Worm (Caenorhabditis elegans) whole organism, midembryonic: Measurements from ENCODE around the gene Y57G11B.3.

Experiments used
- T22C8.4 ChIP-seq: fragments of 200-800 bp; sonication (Bioruptor generic); IDR thresholded peaks from 2 replicates; pipeline ENCODE4 v1.3.6; 2022; ENCODE audit warnings: missing genetic modification characterization, missing compliant biosample characterization
- cog-1 ChIP-seq: sonication (generic microtip); optimal IDR thresholded peaks from 2 replicates; lab custom pipeline; 2016; ENCODE audit warnings: missing genetic modification characterization, missing compliant biosample characterization
- flt-1 ChIP-seq: fragments of 200-800 bp; sonication (Bioruptor generic); IDR thresholded peaks from 2 replicates; pipeline ENCODE4 v1.3.6; 2022; ENCODE audit warnings: missing genetic modification characterization, missing compliant biosample characterization
- klf-2 ChIP-seq: fragments of 200-800 bp; sonication (Bioruptor generic); conservative IDR thresholded peaks from 2 replicates; pipeline ENCODE4 v1.3.6; 2022; ENCODE audit warnings: missing genetic modification reagents, missing genetic modification characterization, missing compliant biosample characterization
- med-1 ChIP-seq: sonication (generic microtip); optimal IDR thresholded peaks from 2 replicates; lab custom pipeline; 2017; ENCODE audit warnings: missing genetic modification characterization, mild to moderate bottlenecking, missing compliant biosample characterization, antibody characterized with exemption, missing genetic modification reagents; ENCODE audit not compliant: insufficient read depth
- ref-1 ChIP-seq: fragments of 200-800 bp; sonication (Bioruptor generic); conservative IDR thresholded peaks from 2 replicates; pipeline ENCODE4 v1.3.6; 2022; ENCODE audit warnings: missing genetic modification reagents, missing genetic modification characterization, missing compliant biosample characterization
- tab-1 ChIP-seq: fragments of 200-800 bp; sonication (Bioruptor generic); IDR thresholded peaks from 2 replicates; pipeline ENCODE4 v1.3.6; 2022; ENCODE audit warnings: missing genetic modification characterization, missing compliant biosample characterization
- ztf-23 ChIP-seq: fragments of 200-800 bp; sonication (Bioruptor generic); IDR thresholded peaks from 2 replicates; pipeline ENCODE4 v1.3.6; 2022; ENCODE audit warnings: missing genetic modification reagents, missing genetic modification characterization, missing compliant biosample characterization
- ztf-29 ChIP-seq: fragments of 200-800 bp; sonication (Bioruptor generic); IDR thresholded peaks from 2 replicates; pipeline ENCODE4 v1.3.6; 2022; ENCODE audit warnings: missing genetic modification reagents, missing genetic modification characterization, missing compliant biosample characterization

Gene Y57G11B.3

ce11 chrIV:14614176-14614740 lies 40.1 kb upstream of the Y57G11B.3 start:
- no peak for TF ChIP-seq ztf-29 (GFP tag; lab: Robert Waterston, UW)
- TF ChIP-seq ztf-23 = no peak
- no peak for TF ChIP-seq cog-1 (tag; lab: Kevin White, UChicago)
- no peak for TF ChIP-seq med-1 (GFP tag; lab: Kevin White, UChicago)
- TF ChIP-seq tab-1 = no peak
- TF ChIP-seq klf-2 (GFP tag; lab: Robert Waterston, UW) = no peak
- no peak for TF ChIP-seq ref-1 (GFP tag; lab: Robert Waterston, UW)

DNA sequence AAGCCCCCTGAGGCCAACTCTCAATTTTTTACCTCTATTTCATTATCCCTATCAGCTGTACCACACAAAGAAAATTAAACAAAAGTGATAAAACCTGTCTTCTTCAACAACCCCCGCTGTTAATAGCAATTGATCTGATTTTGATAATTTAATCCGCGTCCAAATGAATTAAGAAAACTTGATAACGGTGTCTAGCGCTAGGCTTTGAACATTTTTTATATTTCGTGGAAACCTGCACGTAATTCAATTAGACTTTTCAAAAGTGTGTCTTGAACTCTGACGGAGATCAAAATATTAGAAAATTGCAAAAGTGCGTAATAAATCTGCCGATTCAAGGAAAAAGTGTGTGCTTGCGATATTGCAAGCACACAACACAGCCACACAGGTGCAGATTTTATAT lies 39.2 kb upstream of the Y57G11B.3 start:
- TF ChIP-seq flt-1 (no peak), ztf-23 (no peak), klf-2 (GFP tag; lab: Robert Waterston, UW) (no peak), ref-1 (GFP tag; lab: Robert Waterston, UW) (no peak), med-1 (GFP tag; lab: Kevin White, UChicago) (no peak), cog-1 (tag; lab: Kevin White, UChicago) (no peak), tab-1 (no peak), T22C8.4 (GFP tag; lab: Robert Waterston, UW) (no peak), ztf-29 (GFP tag; lab: Robert Waterston, UW) (no peak)

DNA sequence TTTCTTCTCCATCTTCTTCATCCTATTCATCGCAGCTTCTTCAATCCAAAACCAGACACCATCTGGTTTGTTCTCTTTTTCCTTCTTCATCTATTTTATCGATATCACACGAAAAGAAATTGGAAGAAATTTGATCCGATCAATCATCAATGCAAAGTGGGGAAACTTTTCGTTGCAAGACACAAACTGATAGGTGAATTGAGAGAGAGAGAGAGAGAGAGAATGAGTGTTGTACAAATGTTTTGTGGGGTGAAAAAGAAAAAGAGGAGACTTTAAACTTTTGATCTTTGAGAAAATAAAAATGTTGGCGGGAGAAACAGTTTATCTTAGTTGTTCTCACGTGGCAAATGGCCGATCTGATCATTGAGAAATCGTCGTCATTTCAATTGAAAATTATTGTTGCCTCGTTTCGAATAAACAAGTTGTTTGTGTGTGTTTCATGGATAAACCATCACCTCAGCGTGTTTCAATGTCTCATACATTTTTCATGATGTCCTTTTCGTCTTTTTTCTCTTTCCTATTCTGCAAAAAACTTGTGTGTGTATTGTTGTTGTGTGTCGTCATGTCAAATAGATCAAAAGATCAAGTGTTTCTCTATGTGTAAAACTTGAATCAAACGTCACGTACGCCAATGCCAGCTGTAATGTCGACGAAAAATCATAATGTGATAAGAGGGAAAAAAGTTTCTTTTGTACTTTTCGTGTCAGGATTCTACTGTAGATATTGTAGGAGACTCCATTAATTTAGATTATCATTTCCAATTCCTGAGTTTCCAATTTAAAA lies 38.6 kb upstream of the Y57G11B.3 start:
- TF ChIP-seq flt-1 = no peak
- no peak for TF ChIP-seq ztf-29 (GFP tag; lab: Robert Waterston, UW)
- no peak for TF ChIP-seq med-1 (GFP tag; lab: Kevin White, UChicago)

DNA sequence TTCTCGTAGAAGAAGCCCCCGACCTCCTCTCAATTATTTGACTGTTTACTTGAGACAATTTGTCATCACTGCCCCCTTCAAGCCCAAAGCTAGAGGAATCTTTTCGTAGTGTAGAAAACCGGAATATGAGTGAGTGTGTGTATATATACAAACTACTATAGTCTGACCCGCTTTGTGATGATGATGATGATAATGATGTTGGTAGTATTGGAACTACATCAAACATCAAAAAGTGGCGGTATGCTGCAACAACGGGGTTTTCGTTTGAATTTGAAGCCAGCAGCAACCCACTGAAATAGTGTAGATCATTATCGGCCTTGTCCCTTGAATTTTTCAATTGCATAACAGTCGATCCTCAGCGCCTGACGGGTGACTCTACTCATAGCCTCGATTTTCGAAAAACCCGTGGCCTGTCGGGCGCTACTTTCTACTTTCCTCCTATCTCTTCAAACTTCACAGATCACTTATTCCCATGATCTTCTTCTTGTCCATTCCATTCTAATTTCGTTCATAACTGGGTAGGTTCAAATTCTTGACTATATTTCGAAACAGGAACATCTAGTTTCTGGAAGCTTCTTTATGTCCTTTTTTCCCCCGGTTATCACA lies 37.8 kb upstream of the Y57G11B.3 start:
- TF ChIP-seq cog-1 (tag; lab: Kevin White, UChicago) (no peak), flt-1 (no peak), ref-1 (GFP tag; lab: Robert Waterston, UW) (no peak), med-1 (GFP tag; lab: Kevin White, UChicago) (no peak), ztf-29 (GFP tag; lab: Robert Waterston, UW) (no peak; the same call in 1 of the 2 replicates), T22C8.4 (GFP tag; lab: Robert Waterston, UW) (no peak), klf-2 (GFP tag; lab: Robert Waterston, UW) (no peak), tab-1 (no peak), ztf-23 (no peak)

- TF ChIP-seq klf-2 (GFP tag; lab: Robert Waterston, UW) (no peak), flt-1 (no peak), ztf-23 (no peak), med-1 (GFP tag; lab: Kevin White, UChicago) (no peak), cog-1 (tag; lab: Kevin White, UChicago) (no peak), T22C8.4 (GFP tag; lab: Robert Waterston, UW) (no peak), ref-1 (GFP tag; lab: Robert Waterston, UW) (no peak), ztf-29 (GFP tag; lab: Robert Waterston, UW) (no peak), tab-1 (no peak)
Observed at ce11 chrIV:14610942-14611724, 37.0 kb upstream of the Y57G11B.3 start.

DNA sequence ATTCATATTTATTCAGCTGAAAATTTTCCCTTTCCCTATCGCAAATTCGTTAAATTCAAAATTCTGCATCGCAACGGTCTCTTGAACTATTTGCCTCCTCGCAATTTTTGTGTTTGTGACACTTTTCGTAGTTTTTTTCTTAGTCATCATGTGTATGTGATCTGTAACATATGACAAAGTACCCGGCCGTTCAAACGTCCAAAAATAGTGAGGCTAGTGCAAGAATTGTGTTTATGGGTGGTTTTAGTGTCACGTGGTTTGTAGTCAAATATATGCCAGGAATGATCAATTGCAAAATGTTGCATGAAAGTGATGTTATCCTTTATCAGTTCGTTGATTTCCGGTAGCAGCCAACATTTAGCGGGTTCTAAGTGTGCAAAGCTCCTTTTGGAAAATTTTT lies 35.6 kb upstream of the Y57G11B.3 start:
- TF ChIP-seq cog-1 (tag; lab: Kevin White, UChicago) (no peak), ref-1 (GFP tag; lab: Robert Waterston, UW) (no peak), flt-1 (no peak), T22C8.4 (GFP tag; lab: Robert Waterston, UW) (no peak), klf-2 (GFP tag; lab: Robert Waterston, UW) (no peak), ztf-29 (GFP tag; lab: Robert Waterston, UW) (no peak), ztf-23 (no peak), tab-1 (no peak), med-1 (GFP tag; lab: Kevin White, UChicago) (no peak)

DNA sequence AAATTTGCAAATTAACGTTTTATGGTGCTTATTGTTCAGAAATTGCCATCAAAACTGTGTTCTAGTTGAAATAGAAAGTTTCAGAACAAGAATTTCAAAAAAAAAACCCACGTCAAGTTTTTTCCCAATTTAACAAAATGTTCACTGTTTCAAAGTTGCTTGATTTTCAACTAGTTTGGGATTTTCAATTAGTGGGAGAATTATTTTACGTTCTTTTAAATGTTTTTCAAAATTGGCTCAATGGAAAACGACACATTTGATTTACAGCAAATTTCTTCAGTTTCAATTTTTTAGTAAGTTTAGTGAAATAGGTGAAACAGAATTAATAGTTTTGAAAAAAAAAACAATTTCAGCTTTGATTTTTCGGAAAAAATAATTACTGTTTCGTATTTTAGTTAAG lies 34.4 kb upstream of the Y57G11B.3 start:
- TF ChIP-seq ref-1 (GFP tag; lab: Robert Waterston, UW) (no peak), med-1 (GFP tag; lab: Kevin White, UChicago) (no peak), klf-2 (GFP tag; lab: Robert Waterston, UW) (no peak), ztf-29 (GFP tag; lab: Robert Waterston, UW) (no peak), flt-1 (no peak), tab-1 (no peak), cog-1 (tag; lab: Kevin White, UChicago) (no peak), T22C8.4 (GFP tag; lab: Robert Waterston, UW) (no peak), ztf-23 (no peak)

DNA sequence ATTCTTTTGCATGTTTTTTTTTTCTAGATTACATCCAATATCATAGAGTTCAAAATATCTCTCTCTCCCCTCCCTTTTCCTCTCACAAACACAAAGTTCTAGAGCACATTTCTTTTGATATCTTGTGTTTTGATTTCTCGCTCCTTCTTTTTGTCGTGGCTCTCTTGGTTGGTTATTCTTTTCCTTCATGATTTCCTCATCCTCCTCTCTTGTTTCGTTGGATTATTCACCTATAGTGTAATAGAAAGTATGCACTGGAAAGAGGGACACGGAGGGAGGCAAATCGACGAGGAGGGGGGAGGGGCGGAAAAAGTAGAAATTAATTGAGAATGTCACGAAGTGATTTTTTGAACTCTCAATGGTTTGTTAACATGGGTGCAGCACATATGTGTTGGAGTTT lies 32.3 kb upstream of the Y57G11B.3 start:
- TF ChIP-seq ztf-23 (no peak), flt-1 (no peak), T22C8.4 (GFP tag; lab: Robert Waterston, UW) (no peak), cog-1 (tag; lab: Kevin White, UChicago) (no peak), ref-1 (GFP tag; lab: Robert Waterston, UW) (no peak), ztf-29 (GFP tag; lab: Robert Waterston, UW) (no peak), tab-1 (no peak), klf-2 (GFP tag; lab: Robert Waterston, UW) (no peak), med-1 (GFP tag; lab: Kevin White, UChicago) (no peak)
